Worm (Caenorhabditis elegans) whole organism, mixed stage, embryonic: Measurements from ENCODE around the gene Y116A8C.463.
"Not testable (repeated sequence)": the region's sequence is repeated elsewhere in the genome, so short reads cannot be mapped to it uniquely, and the experiment has no call there.

Source experiments
- M03D4.4 ChIP-seq: sonication (generic microtip); optimal IDR thresholded peaks from 2 replicates; lab custom pipeline; 2017; ENCODE audit warnings: mild to moderate bottlenecking, missing genetic modification characterization, missing compliant biosample characterization
- blmp-1 ChIP-seq: fragments of 150-350 bp; optimal IDR thresholded peaks from 2 replicates; lab custom pipeline; 2014; ENCODE audit warnings: missing biosample characterization, missing genetic modification characterization
- ceh-39 ChIP-seq: fragments of 150-350 bp; optimal IDR thresholded peaks from 2 replicates; lab custom pipeline; 2014; ENCODE audit warnings: missing biosample characterization, missing genetic modification characterization
- ceh-43 ChIP-seq: fragments of 200-800 bp; sonication (Bioruptor generic); optimal IDR thresholded peaks from 2 replicates; lab custom pipeline; 2018; ENCODE audit warnings: mild to moderate bottlenecking, missing genetic modification characterization, moderate library complexity, missing compliant biosample characterization
- cnd-1 ChIP-seq: fragments of 200-800 bp; sonication (Bioruptor generic); optimal IDR thresholded peaks from 2 replicates; lab custom pipeline; 2018; ENCODE audit warnings: mild to moderate bottlenecking, missing genetic modification characterization, missing compliant biosample characterization
- elt-1 ChIP-seq: sonication (generic microtip); optimal IDR thresholded peaks from 2 replicates; lab custom pipeline; 2017; ENCODE audit warnings: missing genetic modification characterization, mild to moderate bottlenecking, missing compliant biosample characterization, antibody characterized with exemption, moderate library complexity, borderline replicate concordance; ENCODE audit not compliant: insufficient read depth
- elt-3 ChIP-seq: fragments of 150-350 bp; optimal IDR thresholded peaks from 2 replicates; lab custom pipeline; 2014; ENCODE audit warnings: missing biosample characterization, missing genetic modification characterization
- flh-1 ChIP-seq: fragments of 200-800 bp; sonication (Bioruptor generic); optimal IDR thresholded peaks from 2 replicates; lab custom pipeline; 2018; ENCODE audit warnings: mild to moderate bottlenecking, missing genetic modification characterization, moderate library complexity, missing compliant biosample characterization
- ham-2 ChIP-seq: fragments of 200-800 bp; sonication (Bioruptor generic); optimal IDR thresholded peaks from 2 replicates; lab custom pipeline; 2018; ENCODE audit warnings: mild to moderate bottlenecking, missing genetic modification characterization, missing compliant biosample characterization
- hlh-1 ChIP-seq: fragments of 150-350 bp; optimal IDR thresholded peaks from 2 replicates; lab custom pipeline; 2014; ENCODE audit warnings: missing biosample characterization, missing genetic modification reagents, missing genetic modification characterization
- lin-13 ChIP-seq: fragments of 150-350 bp; optimal IDR thresholded peaks from 2 replicates; lab custom pipeline; 2014; ENCODE audit warnings: missing biosample characterization, missing genetic modification characterization
- lin-32 ChIP-seq: fragments of 200-800 bp; sonication (Bioruptor generic); optimal IDR thresholded peaks from 2 replicates; lab custom pipeline; 2018; ENCODE audit warnings: mild to moderate bottlenecking, missing genetic modification characterization, missing compliant biosample characterization
- mab-5 ChIP-seq: fragments of 150-350 bp; optimal IDR thresholded peaks from 2 replicates; lab custom pipeline; 2014; ENCODE audit warnings: missing biosample characterization, missing genetic modification characterization
- nhr-12 ChIP-seq: fragments of 150-350 bp; optimal IDR thresholded peaks from 2 replicates; lab custom pipeline; 2014; ENCODE audit warnings: missing biosample characterization, missing genetic modification characterization
- nhr-2 ChIP-seq: fragments of 150-350 bp; optimal IDR thresholded peaks from 2 replicates; lab custom pipeline; 2014; ENCODE audit warnings: missing biosample characterization, missing genetic modification characterization
- nhr-237 ChIP-seq: fragments of 150-350 bp; optimal IDR thresholded peaks from 2 replicates; lab custom pipeline; 2014; ENCODE audit warnings: missing biosample characterization, missing genetic modification characterization
- nhr-76 ChIP-seq: sonication (generic microtip); optimal IDR thresholded peaks from 2 replicates; lab custom pipeline; 2017; ENCODE audit warnings: missing biosample characterization, missing genetic modification characterization
- pha-4 ChIP-seq: fragments of 150-350 bp; optimal IDR thresholded peaks from 2 replicates; lab custom pipeline; 2018; ENCODE audit warnings: missing biosample characterization, missing genetic modification reagents, missing genetic modification characterization
- sem-2 ChIP-seq: fragments of 200-800 bp; sonication (Bioruptor generic); optimal IDR thresholded peaks from 2 replicates; lab custom pipeline; 2018; ENCODE audit warnings: mild to moderate bottlenecking, missing genetic modification characterization, missing compliant biosample characterization
- snpc-4 ChIP-seq: fragments of 150-350 bp; optimal IDR thresholded peaks from 2 replicates; lab custom pipeline; 2014; ENCODE audit warnings: missing biosample characterization, missing genetic modification characterization
- sptf-1 ChIP-seq: sonication (generic microtip); optimal IDR thresholded peaks from 2 replicates; lab custom pipeline; 2017; ENCODE audit warnings: mild to moderate bottlenecking, missing genetic modification characterization, moderate library complexity, missing compliant biosample characterization
- tbx-8 ChIP-seq: fragments of 200-800 bp; sonication (Bioruptor generic); optimal IDR thresholded peaks from 2 replicates; lab custom pipeline; 2018; ENCODE audit warnings: mild to moderate bottlenecking, missing genetic modification characterization, moderate library complexity, missing compliant biosample characterization
- unc-120 ChIP-seq: sonication (generic microtip); optimal IDR thresholded peaks from 2 replicates; lab custom pipeline; 2017; ENCODE audit warnings: missing genetic modification characterization, missing compliant biosample characterization; ENCODE audit not compliant: poor library complexity, severe bottlenecking
- unc-62 ChIP-seq: fragments of 150-350 bp; optimal IDR thresholded peaks from 2 replicates; lab custom pipeline; 2014; ENCODE audit warnings: missing biosample characterization, missing genetic modification reagents, missing genetic modification characterization
- zip-8 ChIP-seq: fragments of 150-350 bp; optimal IDR thresholded peaks from 2 replicates; lab custom pipeline; 2014; ENCODE audit warnings: missing biosample characterization, missing genetic modification characterization

The Y116A8C.463 gene

ce11 chrIV:16919212-16919775 is at the start of gene Y116A8C.463, which contains the start of gene Y116A8C.470:
Y116A8C.463 (plus strand) TSS chrIV:16919725.
Y116A8C.470 (minus strand) TSS chrIV:16919312.
- TF ChIP-seq nhr-237 (tag; lab: Kevin White, UChicago) (no peak), elt-3 (tag; lab: Kevin White, UChicago) (no peak), elt-1 (tag; lab: Kevin White, UChicago) (no peak), ham-2 (GFP tag; lab: Kevin White, UChicago) (no peak)

ce11 chrIV:16888580-16888979 is 30.9 kb upstream of the Y116A8C.463 start:
- TF ChIP-seq zip-8 (tag; lab: Kevin White, UChicago) = no peak
- no peak for TF ChIP-seq snpc-4 (tag; lab: Kevin White, UChicago)
- no peak for TF ChIP-seq nhr-237 (tag; lab: Kevin White, UChicago)
- no peak for TF ChIP-seq sem-2 (GFP tag; lab: Kevin White, UChicago)
- no peak for TF ChIP-seq blmp-1 (tag; lab: Kevin White, UChicago)
- no peak for TF ChIP-seq lin-13 (tag; lab: Kevin White, UChicago)
- no peak for TF ChIP-seq ham-2 (GFP tag; lab: Kevin White, UChicago)
- no peak for TF ChIP-seq tbx-8 (GFP tag; lab: Kevin White, UChicago)
- TF ChIP-seq hlh-1 (tag; lab: Kevin White, UChicago) = no peak
- no peak for TF ChIP-seq cnd-1 (tag; lab: Kevin White, UChicago)
- no peak for TF ChIP-seq ceh-43 (GFP tag; lab: Kevin White, UChicago)
- TF ChIP-seq pha-4 (tag; lab: Kevin White, UChicago) = no peak
- no peak for TF ChIP-seq sptf-1
- TF ChIP-seq elt-3 (tag; lab: Kevin White, UChicago) = no peak
- TF ChIP-seq flh-1 = no peak
- TF ChIP-seq unc-120 (tag; lab: Kevin White, UChicago) = no peak
- TF ChIP-seq nhr-12 (tag; lab: Kevin White, UChicago) = no peak
- no peak for TF ChIP-seq mab-5 (tag; lab: Kevin White, UChicago)
- TF ChIP-seq M03D4.4 = no peak
- TF ChIP-seq nhr-2 (tag; lab: Kevin White, UChicago) = no peak
- TF ChIP-seq, all 35 proteins: peak for 0

DNA sequence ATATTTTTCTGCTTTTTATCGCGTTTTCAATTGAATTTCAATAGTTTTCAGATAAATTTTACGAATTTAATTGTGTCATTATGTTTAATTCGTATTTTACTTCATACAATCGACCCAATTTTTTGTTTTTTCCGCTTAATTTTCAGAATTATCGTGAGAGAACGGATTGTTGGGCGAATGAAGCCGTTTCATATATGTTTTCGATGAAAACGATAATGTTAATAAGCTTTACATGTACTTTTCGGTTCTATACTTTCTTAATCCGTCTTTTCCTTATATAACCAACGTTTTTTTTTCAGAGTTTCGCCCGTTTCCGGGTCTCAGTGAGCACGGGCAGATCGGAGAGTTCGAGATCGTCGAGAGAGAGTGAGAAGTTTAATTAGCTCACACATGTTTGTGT is 24.2 kb upstream of the Y116A8C.463 start, which contains the start of gene T06A10.2:
T06A10.2 (plus strand) TSS at position 301 of the 400 bp plus-strand sequence.
- TF ChIP-seq nhr-237 (tag; lab: Kevin White, UChicago); mab-5 (tag; lab: Kevin White, UChicago); lin-32: not testable (repeated sequence)

ce11 chrIV:16898205-16898604 is 21.3 kb upstream of the Y116A8C.463 start:
- no peak for TF ChIP-seq M03D4.4
- TF ChIP-seq hlh-1 (tag; lab: Kevin White, UChicago) = no peak
- no peak for TF ChIP-seq sem-2 (GFP tag; lab: Kevin White, UChicago)
- TF ChIP-seq unc-62 (GFP tag; lab: Kevin White, UChicago) = no peak

- no peak for TF ChIP-seq flh-1
- TF ChIP-seq blmp-1 (tag; lab: Kevin White, UChicago) = no peak
- TF ChIP-seq M03D4.4 = no peak
- TF ChIP-seq, all 35 proteins: peak for 0
These were observed 3.8 kb upstream of the Y116A8C.463 start, which contains the start of gene Y116A8C.3 for ce11 chrIV:16915751-16916150. Y116A8C.3 (plus strand) TSS chrIV:16916051.

DNA sequence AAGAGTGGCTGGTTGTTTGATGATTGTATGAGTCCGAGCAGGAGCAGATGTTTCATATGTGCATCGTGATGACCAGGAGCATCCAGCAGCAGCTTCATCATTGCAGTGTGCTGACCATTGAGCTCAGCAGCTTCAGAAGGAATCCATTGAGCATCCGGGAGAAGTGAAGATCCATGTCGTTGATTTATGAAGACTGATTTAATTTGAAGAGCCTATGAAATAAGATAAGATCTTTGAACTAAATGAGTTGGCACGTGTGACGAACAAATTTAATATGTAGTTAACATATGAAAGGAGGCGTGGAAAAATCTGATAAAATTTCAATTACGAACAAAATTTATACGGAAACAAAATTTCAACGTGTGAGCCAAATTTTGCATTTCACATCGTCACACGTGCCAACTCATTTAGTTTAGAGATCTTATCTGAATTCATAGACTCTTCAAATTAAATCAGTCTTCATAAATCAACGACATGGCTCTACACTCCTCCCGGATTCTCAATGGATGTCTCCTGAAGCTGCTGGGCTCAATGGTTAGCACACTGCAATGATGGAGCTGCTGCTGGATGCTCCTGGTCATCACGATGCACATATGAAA is 1.6 kb upstream of the Y116A8C.463 start, which contains the start of the genes Y116A8C.469 and Y116A8C.468:
Y116A8C.469 (minus strand) TSS at position 101 of the 599 bp plus-strand sequence.
Y116A8C.468 (plus strand) TSS at position 549 of the 599 bp plus-strand sequence.
- TF ChIP-seq nhr-76 (tag; lab: Kevin White, UChicago) = no peak
- no peak for TF ChIP-seq nhr-12 (tag; lab: Kevin White, UChicago)
- TF ChIP-seq sem-2 (GFP tag; lab: Kevin White, UChicago) = no peak
- TF ChIP-seq lin-13 (tag; lab: Kevin White, UChicago) = no peak
- TF ChIP-seq ceh-39 (tag; lab: Kevin White, UChicago) = no peak
- no peak for TF ChIP-seq flh-1
- no peak for TF ChIP-seq sptf-1
